Fruit fly (Drosophila melanogaster) whole organism, wandering third instar larva: Measurements from ENCODE around the gene CG15517.

ENCODE experiments used
- Abd-B ChIP-seq: fragments of >200 bp; optimal IDR thresholded peaks from 2 replicates; lab custom pipeline; 2017; ENCODE audit warnings: missing biosample characterization, missing genetic modification characterization
- CrebA ChIP-seq: fragments of 200-800 bp; sonication (Bioruptor generic); optimal IDR thresholded peaks from 2 replicates; lab custom pipeline; 2016; ENCODE audit warnings: missing biosample characterization, mild to moderate bottlenecking, missing genetic modification characterization, borderline replicate concordance
- Dif ChIP-seq: fragments of 200-275, 200-300 bp; sonication (Bioruptor generic); optimal IDR thresholded peaks from 2 replicates; lab custom pipeline; 2018; ENCODE audit warnings: missing biosample characterization, missing genetic modification characterization; ENCODE audit not compliant: partially characterized antibody
- OdsH ChIP-seq: fragments of 200-800 bp; sonication (Bioruptor generic); optimal IDR thresholded peaks from 2 replicates; lab custom pipeline; 2016; ENCODE audit warnings: missing biosample characterization, mild to moderate bottlenecking, missing genetic modification characterization
- br ChIP-seq: fragments of 200-800 bp; sonication (Bioruptor generic); optimal IDR thresholded peaks from 2 replicates; lab custom pipeline; 2016; ENCODE audit warnings: missing biosample characterization, missing genetic modification characterization
- dmrt93B ChIP-seq: fragments of 200-800 bp; sonication (Bioruptor generic); optimal IDR thresholded peaks from 2 replicates; lab custom pipeline; 2018; ENCODE audit warnings: missing biosample characterization, mild to moderate bottlenecking, missing genetic modification characterization
- dsf ChIP-seq: sonication (Bioruptor generic); optimal IDR thresholded peaks from 2 replicates; lab custom pipeline; 2016; ENCODE audit warnings: missing biosample characterization, missing genetic modification characterization, borderline replicate concordance
- fru ChIP-seq: fragments of 200-800 bp; sonication (Bioruptor generic); optimal IDR thresholded peaks from 3 replicates; lab custom pipeline; 2016; ENCODE audit warnings: missing biosample characterization, mild to moderate bottlenecking, missing genetic modification characterization
- psq ChIP-seq: fragments of 200-800 bp; sonication (Bioruptor generic); optimal IDR thresholded peaks from 3 replicates; lab custom pipeline; 2017; ENCODE audit warnings: missing biosample characterization, mild to moderate bottlenecking, missing genetic modification characterization, moderate library complexity
- woc ChIP-seq: sonication (Bioruptor generic); optimal IDR thresholded peaks from 2 replicates; lab custom pipeline; 2016; ENCODE audit warnings: missing biosample characterization, mild to moderate bottlenecking, missing genetic modification characterization

DNA sequence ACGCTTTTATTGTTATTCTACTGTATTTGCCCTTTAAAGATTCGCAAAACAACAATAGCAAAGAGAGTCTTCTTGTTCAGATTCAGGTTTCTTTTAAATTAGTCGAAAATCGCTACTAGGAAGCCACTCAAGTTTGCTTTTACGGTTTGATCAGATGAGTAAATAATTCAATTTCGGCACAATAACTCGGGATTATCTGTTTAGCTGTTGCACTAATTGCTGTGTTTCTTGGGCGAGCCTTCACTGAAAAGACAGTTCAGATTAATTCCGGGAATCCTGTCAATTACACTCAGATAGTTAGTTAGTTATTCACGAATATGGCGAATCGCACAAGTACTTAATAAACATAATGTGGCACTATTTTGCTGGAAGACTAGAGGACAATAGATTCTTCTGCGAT, 36.9 kb downstream of the CG15517 start:
- TF ChIP-seq dmrt93B (GFP tag; lab: Kevin White, UChicago) (no peak), woc (GFP tag; lab: Kevin White, UChicago) (no peak), Dif (GFP tag; lab: Kevin White, UChicago) (no peak), Abd-B (GFP tag; lab: Kevin White, UChicago) (no peak), br (no peak), OdsH (GFP tag; lab: Kevin White, UChicago) (peak; percentile 41), dsf (no peak), psq (no peak), fru (GFP tag; lab: Kevin White, UChicago) (no peak), CrebA (GFP tag; lab: Kevin White, UChicago) (no peak)
